Worm (Caenorhabditis elegans) whole organism, young adult: ENCODE measurements around the gene zipt-15.
A peak's percentile ranks its signal among the peaks of the same experiment; 100 is the strongest.

Experiments used
- B0019.2 ChIP-seq: fragments of 200-800 bp; sonication (Bioruptor generic); conservative IDR thresholded peaks from 2 replicates; pipeline ENCODE4 v1.3.6; 2022; ENCODE audit warnings: missing genetic modification reagents, missing genetic modification characterization, missing compliant biosample characterization
- B0336.3 ChIP-seq: fragments of 200-800 bp; sonication (Bioruptor generic); IDR thresholded peaks from 2 replicates; pipeline ENCODE4 v1.3.6; 2022; ENCODE audit warnings: missing genetic modification characterization, missing compliant biosample characterization
- C06A6.2 ChIP-seq: fragments of 200-800 bp; sonication (Bioruptor generic); conservative IDR thresholded peaks from 2 replicates; pipeline ENCODE4 v1.3.6; 2022; ENCODE audit warnings: missing genetic modification characterization, missing compliant biosample characterization
- D2030.7 ChIP-seq: fragments of 200-800 bp; sonication (Bioruptor generic); IDR thresholded peaks from 2 replicates; pipeline ENCODE4 v1.3.6; 2022; ENCODE audit warnings: missing genetic modification reagents, missing genetic modification characterization, missing compliant biosample characterization
- F10E7.11 ChIP-seq: sonication (generic microtip); optimal IDR thresholded peaks from 2 replicates; lab custom pipeline; 2017; ENCODE audit warnings: mild to moderate bottlenecking, missing genetic modification characterization, moderate library complexity, missing compliant biosample characterization
- F39B2.1 ChIP-seq: fragments of 200-800 bp; sonication (Bioruptor generic); IDR thresholded peaks from 2 replicates; pipeline ENCODE4 v1.3.6; 2022; ENCODE audit warnings: missing genetic modification reagents, missing genetic modification characterization, missing compliant biosample characterization
- F55B11.4 ChIP-seq: sonication (generic microtip); optimal IDR thresholded peaks from 2 replicates; lab custom pipeline; 2016; ENCODE audit warnings: missing compliant biosample characterization, missing genetic modification characterization, borderline replicate concordance; ENCODE audit not compliant: insufficient read depth
- F57C9.4 ChIP-seq: sonication (generic microtip); optimal IDR thresholded peaks from 2 replicates; lab custom pipeline; 2017; ENCODE audit warnings: mild to moderate bottlenecking, missing genetic modification characterization, missing compliant biosample characterization
- K11D2.4 ChIP-seq: fragments of 200-800 bp; sonication (Bioruptor generic); IDR thresholded peaks from 2 replicates; pipeline ENCODE4 v1.3.6; 2022; ENCODE audit warnings: missing genetic modification reagents, missing genetic modification characterization, missing compliant biosample characterization
- T07F8.4 ChIP-seq: sonication (generic microtip); optimal IDR thresholded peaks from 2 replicates; lab custom pipeline; 2016; ENCODE audit warnings: mild to moderate bottlenecking, missing genetic modification characterization, moderate library complexity, missing compliant biosample characterization
- T26A5.8 ChIP-seq: sonication (generic microtip); optimal IDR thresholded peaks from 2 replicates; lab custom pipeline; 2016; ENCODE audit warnings: missing genetic modification characterization, missing compliant biosample characterization
- Y95B8A.8 ChIP-seq: fragments of 200-800 bp; sonication (Bioruptor generic); IDR thresholded peaks from 2 replicates; pipeline ENCODE4 v1.3.6; 2022; ENCODE audit warnings: missing genetic modification reagents, missing genetic modification characterization, missing compliant biosample characterization
- ZK185.1 ChIP-seq: sonication (generic microtip); optimal IDR thresholded peaks from 2 replicates; lab custom pipeline; 2016; ENCODE audit warnings: mild to moderate bottlenecking, missing genetic modification characterization, missing compliant biosample characterization; ENCODE audit not compliant: poor library complexity, severe bottlenecking
- athp-1 ChIP-seq: sonication (generic microtip); optimal IDR thresholded peaks from 2 replicates; lab custom pipeline; 2017; ENCODE audit warnings: mild to moderate bottlenecking, missing genetic modification characterization, missing compliant biosample characterization
- ccch-3 ChIP-seq: fragments of 200-800 bp; sonication (Bioruptor generic); optimal IDR thresholded peaks from 2 replicates; lab custom pipeline; 2018; ENCODE audit warnings: mild to moderate bottlenecking, missing genetic modification characterization, missing compliant biosample characterization
- cebp-1 ChIP-seq, 2 experiments: fragments of 200-800 bp in 1 of 2; sonication (Bioruptor generic) in 1 of 2; sonication (generic microtip) in 1 of 2; IDR thresholded peaks in 1 of 2; optimal IDR thresholded peaks in 1 of 2; 2 replicates each; pipeline versions ENCODE4 v1.3.6 to Lab custom; 2017 to 2022; ENCODE audit warnings: missing compliant biosample characterization in 2 of 2, missing genetic modification characterization in 2 of 2, mild to moderate bottlenecking in 1 of 2, missing genetic modification reagents in 1 of 2, moderate library complexity in 1 of 2
- cebp-2 ChIP-seq: fragments of 200-800 bp; sonication (Bioruptor generic); IDR thresholded peaks from 2 replicates; pipeline ENCODE4 v1.3.6; 2022; ENCODE audit warnings: missing genetic modification characterization, missing compliant biosample characterization
- ceh-40 ChIP-seq: fragments of 200-800 bp; sonication (Bioruptor generic); IDR thresholded peaks from 2 replicates; pipeline ENCODE4 v1.3.6; 2022; ENCODE audit warnings: missing genetic modification characterization, missing compliant biosample characterization
- dpff-1 ChIP-seq: sonication (generic microtip); optimal IDR thresholded peaks from 2 replicates; lab custom pipeline; 2017; ENCODE audit warnings: mild to moderate bottlenecking, missing genetic modification characterization, missing compliant biosample characterization
- him-1 ChIP-seq: sonication (generic microtip); optimal IDR thresholded peaks from 2 replicates; lab custom pipeline; 2016; ENCODE audit warnings: missing genotype, missing genetic modification reagents, missing genetic modification characterization, missing compliant biosample characterization
- hlh-26 ChIP-seq: fragments of 200-800 bp; sonication (Bioruptor generic); conservative IDR thresholded peaks from 2 replicates; pipeline ENCODE4 v1.3.6; 2022; ENCODE audit warnings: missing genetic modification reagents, missing genetic modification characterization, missing compliant biosample characterization
- hsf-1 ChIP-seq: fragments of 200-800 bp; sonication (Bioruptor generic); IDR thresholded peaks from 2 replicates; pipeline ENCODE4 v1.3.6; 2022; ENCODE audit warnings: missing genetic modification reagents, missing genetic modification characterization, missing compliant biosample characterization
- let-607 ChIP-seq, 2 experiments: fragments of 200-800 bp in 1 of 2; sonication (Bioruptor generic) in 1 of 2; sonication (generic microtip) in 1 of 2; optimal IDR thresholded peaks; 2 replicates each; lab custom pipeline; 2016 to 2018; ENCODE audit warnings: mild to moderate bottlenecking in 2 of 2, missing compliant biosample characterization in 2 of 2, missing genetic modification characterization in 2 of 2, moderate library complexity in 2 of 2, missing genotype in 1 of 2
- lir-1 ChIP-seq: fragments of 200-800 bp; sonication (Bioruptor generic); conservative IDR thresholded peaks from 2 replicates; pipeline ENCODE4 v1.3.6; 2022; ENCODE audit warnings: missing genetic modification reagents, missing genetic modification characterization, missing compliant biosample characterization
- madf-3 ChIP-seq: fragments of 200-800 bp; sonication (Bioruptor generic); IDR thresholded peaks from 2 replicates; pipeline ENCODE4 v1.3.6; 2022; ENCODE audit warnings: missing genetic modification reagents, missing genetic modification characterization, missing compliant biosample characterization
- mes-4 ChIP-seq: sonication (generic microtip); optimal IDR thresholded peaks from 2 replicates; lab custom pipeline; 2016; ENCODE audit warnings: missing genotype, missing genetic modification characterization, missing compliant biosample characterization
- mxl-1 ChIP-seq: sonication (generic microtip); optimal IDR thresholded peaks from 2 replicates; lab custom pipeline; 2016; ENCODE audit warnings: missing genetic modification characterization, missing compliant biosample characterization
- nfya-2 ChIP-seq: fragments of 200-800 bp; sonication (Bioruptor generic); IDR thresholded peaks from 2 replicates; pipeline ENCODE4 v1.3.6; 2022; ENCODE audit warnings: missing genetic modification reagents, missing genetic modification characterization, missing compliant biosample characterization
- nhr-179 ChIP-seq: sonication (generic microtip); optimal IDR thresholded peaks from 2 replicates; lab custom pipeline; 2016; ENCODE audit warnings: mild to moderate bottlenecking, missing genetic modification characterization, missing compliant biosample characterization
- nhr-80 ChIP-seq: sonication (generic microtip); optimal IDR thresholded peaks from 2 replicates; lab custom pipeline; 2016; ENCODE audit warnings: missing genetic modification characterization, missing compliant biosample characterization
- nhr-90 ChIP-seq: sonication (generic microtip); optimal IDR thresholded peaks from 2 replicates; lab custom pipeline; 2016; ENCODE audit warnings: missing genotype, mild to moderate bottlenecking, missing genetic modification characterization, missing compliant biosample characterization
- pbrm-1 ChIP-seq: fragments of 200-800 bp; sonication (Bioruptor generic); IDR thresholded peaks from 2 replicates; pipeline ENCODE4 v1.3.6; 2022; ENCODE audit warnings: missing genetic modification reagents, missing genetic modification characterization, missing compliant biosample characterization
- rcor-1 ChIP-seq: fragments of 200-800 bp; sonication (Bioruptor generic); IDR thresholded peaks from 2 replicates; pipeline ENCODE4 v1.3.6; 2022; ENCODE audit warnings: missing genetic modification reagents, missing genetic modification characterization, missing compliant biosample characterization
- sea-2 ChIP-seq: fragments of 200-800 bp; sonication (Bioruptor generic); IDR thresholded peaks from 2 replicates; pipeline ENCODE4 v1.3.6; 2022; ENCODE audit warnings: missing genetic modification characterization, missing compliant biosample characterization
- snpc-1.3 ChIP-seq: sonication (generic microtip); optimal IDR thresholded peaks from 2 replicates; lab custom pipeline; 2017; ENCODE audit warnings: missing genetic modification characterization, mild to moderate bottlenecking, missing compliant biosample characterization, antibody characterized with exemption, moderate library complexity, missing genotype, missing genetic modification reagents; ENCODE audit not compliant: insufficient read depth
- somi-1 ChIP-seq: fragments of 200-800 bp; sonication (Bioruptor generic); optimal IDR thresholded peaks from 2 replicates; lab custom pipeline; 2018; ENCODE audit warnings: mild to moderate bottlenecking, missing genetic modification characterization, missing compliant biosample characterization
- tbp1 ChIP-seq: fragments of 200-800 bp; sonication (Bioruptor generic); optimal IDR thresholded peaks from 2 replicates; lab custom pipeline; 2018; ENCODE audit warnings: mild to moderate bottlenecking, missing genetic modification characterization, missing compliant biosample characterization
- unc-130 ChIP-seq: sonication (generic microtip); optimal IDR thresholded peaks from 2 replicates; lab custom pipeline; 2016; ENCODE audit warnings: missing genetic modification reagents, missing genetic modification characterization, missing compliant biosample characterization
- zfh-2 ChIP-seq: fragments of 200-800 bp; sonication (Bioruptor generic); conservative IDR thresholded peaks from 2 replicates; pipeline ENCODE4 v1.3.6; 2022; ENCODE audit warnings: missing genetic modification reagents, missing genetic modification characterization, missing compliant biosample characterization
- zim-3 ChIP-seq: sonication (generic microtip); optimal IDR thresholded peaks from 2 replicates; lab custom pipeline; 2017; ENCODE audit warnings: mild to moderate bottlenecking, missing genetic modification characterization, moderate library complexity, missing compliant biosample characterization
- ztf-22 ChIP-seq: fragments of 200-800 bp; sonication (Bioruptor generic); optimal IDR thresholded peaks from 2 replicates; lab custom pipeline; 2018; ENCODE audit warnings: mild to moderate bottlenecking, missing genetic modification characterization, moderate library complexity, missing compliant biosample characterization
- ztf-25 ChIP-seq: fragments of 200-800 bp; sonication (Bioruptor generic); IDR thresholded peaks from 2 replicates; pipeline ENCODE4 v1.3.6; 2022; ENCODE audit warnings: missing genetic modification reagents, missing genetic modification characterization, missing compliant biosample characterization
- ztf-28 ChIP-seq: fragments of 200-800 bp; sonication (Bioruptor generic); IDR thresholded peaks from 2 replicates; pipeline ENCODE4 v1.3.6; 2022; ENCODE audit warnings: missing genetic modification reagents, missing genetic modification characterization, missing compliant biosample characterization
- ztf-3 ChIP-seq: fragments of 200-800 bp; sonication (Bioruptor generic); optimal IDR thresholded peaks from 2 replicates; lab custom pipeline; 2018; ENCODE audit warnings: mild to moderate bottlenecking, missing genetic modification characterization, missing compliant biosample characterization

zipt-15 gene

DNA sequence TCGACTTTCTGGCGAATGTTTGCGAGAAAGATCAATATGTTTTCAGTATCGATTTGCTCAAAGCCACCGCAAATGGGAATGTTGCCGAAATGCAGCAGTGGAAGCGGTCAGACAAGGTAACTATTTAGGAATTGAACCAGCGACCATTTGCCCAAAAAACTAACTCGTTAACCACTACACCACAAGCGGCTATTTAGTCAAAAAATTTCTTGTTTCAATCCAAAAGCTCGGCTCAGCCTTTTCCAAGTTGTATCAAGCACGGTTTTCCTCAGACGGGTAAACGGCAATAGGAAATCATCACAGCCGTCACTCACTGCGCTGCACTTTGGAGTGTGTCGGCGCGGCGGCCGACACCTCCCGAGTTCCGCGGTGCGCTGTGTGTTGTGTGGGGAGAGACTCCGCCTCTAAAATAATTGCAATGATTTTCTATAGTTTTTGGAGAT is 42.1 kb upstream of the zipt-15 start (continued):
- peak; percentile 63 for TF ChIP-seq unc-130 (GFP tag; lab: Kevin White, UChicago)
- TF ChIP-seq let-607 (tag; optimal IDR thresholded peaks at IDR 0.05; lab: Kevin White, UChicago): peak; percentile 28 to 54
- no peak for TF ChIP-seq nhr-179
- no peak for TF ChIP-seq ccch-3
- TF ChIP-seq ceh-40 (GFP tag; lab: Robert Waterston, UW): no peak
- no peak for TF ChIP-seq sea-2 (GFP tag; lab: Robert Waterston, UW)
- peak; percentile 50 for TF ChIP-seq nhr-80 (tag; lab: Kevin White, UChicago)
- TF ChIP-seq ztf-3 (GFP tag; lab: Kevin White, UChicago): peak; percentile 58
- no peak for TF ChIP-seq F55B11.4 (tag; lab: Kevin White, UChicago)
- TF ChIP-seq dpff-1 (tag; lab: Kevin White, UChicago): no peak
- peak; percentile 94 for TF ChIP-seq Y95B8A.8
- TF ChIP-seq D2030.7: peak; percentile 100
- peak; percentile 49 for TF ChIP-seq mes-4 (tag; lab: Kevin White, UChicago)
- TF ChIP-seq F10E7.11 (tag; lab: Kevin White, UChicago): no peak
- TF ChIP-seq zim-3 (tag; lab: Kevin White, UChicago): peak; percentile 38
- TF ChIP-seq ztf-25: peak; percentile 74; the same call in 1 of the 2 replicates
- peak; percentile 84 for TF ChIP-seq tbp1 (GFP tag; lab: Kevin White, UChicago)
- TF ChIP-seq zfh-2 (GFP tag; lab: Robert Waterston, UW): peak; percentile 92
- TF ChIP-seq K11D2.4 (GFP tag; lab: Robert Waterston, UW): peak; percentile 59; the same call in 1 of the 2 replicates
- peak; percentile 54 for TF ChIP-seq somi-1 (GFP tag; lab: Kevin White, UChicago)
- TF ChIP-seq snpc-1.3 (tag; lab: Kevin White, UChicago): peak; percentile 97
- TF ChIP-seq B0019.2 (GFP tag; lab: Robert Waterston, UW): peak; percentile 62
- peak; percentile 63 for TF ChIP-seq T07F8.4
- TF ChIP-seq athp-1 (tag; lab: Kevin White, UChicago): peak; percentile 70
- peak; percentile 99 for TF ChIP-seq pbrm-1 (GFP tag; lab: Robert Waterston, UW)
- peak; percentile 97 for TF ChIP-seq him-1 (tag; lab: Kevin White, UChicago)
- TF ChIP-seq hsf-1 (GFP tag; lab: Robert Waterston, UW): peak; percentile 73; the same call in 1 of the 2 replicates
- TF ChIP-seq hlh-26 (GFP tag; lab: Robert Waterston, UW): no peak
- TF ChIP-seq T26A5.8 (tag; lab: Kevin White, UChicago): peak; percentile 66
- no peak for TF ChIP-seq ztf-22 (GFP tag; lab: Kevin White, UChicago)
- TF ChIP-seq nhr-90 (tag; lab: Kevin White, UChicago): peak; percentile 77

DNA sequence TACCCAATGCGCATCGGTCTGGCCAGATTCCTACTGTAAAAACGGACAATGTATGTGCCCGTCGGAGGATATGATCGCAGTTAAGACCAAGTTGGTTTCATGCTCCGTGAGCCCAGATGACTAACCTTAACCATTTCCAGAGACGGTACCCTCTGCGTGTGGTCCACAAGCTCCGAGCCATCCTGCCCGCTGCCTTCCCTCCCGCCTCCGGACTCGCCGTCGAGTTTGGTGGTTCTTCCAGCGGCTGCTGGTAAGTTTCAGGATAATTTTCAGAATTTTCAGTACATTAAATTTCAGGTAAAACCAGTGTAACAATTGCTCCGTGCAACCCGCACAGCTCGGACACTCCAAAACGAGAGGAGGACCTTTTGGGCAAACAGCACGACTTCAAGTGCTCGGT is 36.1 kb upstream of the zipt-15 start:
- TF ChIP-seq lir-1 (GFP tag; lab: Robert Waterston, UW): no peak
- peak; percentile 79 for TF ChIP-seq zfh-2 (GFP tag; lab: Robert Waterston, UW)

DNA sequence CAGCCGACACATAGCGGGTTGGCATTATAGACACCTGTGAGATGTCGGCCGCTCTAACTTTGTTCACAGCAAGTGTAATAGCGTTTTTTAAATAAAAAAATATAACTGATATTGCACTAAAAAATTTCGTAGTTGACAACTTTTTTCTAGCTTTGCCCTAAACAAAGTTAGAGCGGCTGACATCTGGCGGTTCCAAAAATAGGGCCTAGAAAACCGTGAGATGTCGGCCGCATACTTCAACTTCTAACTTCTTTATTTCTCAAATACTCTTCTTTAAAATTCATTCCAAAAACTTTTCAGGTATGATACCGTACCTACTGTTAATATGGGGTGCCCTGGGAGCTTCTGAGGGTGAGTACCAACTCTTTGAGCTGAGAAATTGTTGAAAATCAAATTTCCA is 33.9 kb upstream of the zipt-15 start, which contains the start of gene Y55F3BR.2:
Gene Y55F3BR.2, plus strand, starts transcription at position 301 of the 400 bp plus-strand sequence.
- TF ChIP-seq C06A6.2 (no peak), ztf-28 (GFP tag; lab: Robert Waterston, UW) (no peak)

DNA sequence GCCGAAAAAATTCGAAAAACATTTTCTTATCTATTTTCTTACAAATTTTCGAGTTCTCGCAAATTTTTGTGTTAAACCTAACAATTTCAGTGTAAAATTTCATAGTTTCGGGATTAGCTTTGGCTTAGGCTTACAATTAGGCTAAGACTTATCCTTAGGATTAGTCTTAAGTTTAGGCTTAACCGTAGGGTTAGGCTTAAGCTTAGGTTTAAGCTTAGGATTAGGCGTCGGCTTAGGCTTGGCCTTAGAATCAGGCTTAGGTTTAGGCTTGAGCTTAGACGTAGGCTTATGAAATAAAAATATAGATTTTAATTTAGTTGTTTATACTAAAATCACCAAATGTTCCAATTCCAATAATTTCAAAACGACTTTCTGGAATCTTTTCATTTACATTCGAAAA is 31.3 kb upstream of the zipt-15 start:
- no peak for TF ChIP-seq hsf-1 (GFP tag; lab: Robert Waterston, UW)
- TF ChIP-seq cebp-2 (GFP tag; lab: Robert Waterston, UW): no peak
- TF ChIP-seq let-607 (tag; optimal IDR thresholded peaks at IDR 0.05; lab: Kevin White, UChicago): no peak
- no peak for TF ChIP-seq hlh-26 (GFP tag; lab: Robert Waterston, UW)
- no peak for TF ChIP-seq ZK185.1 (tag; lab: Kevin White, UChicago)
- no peak for TF ChIP-seq rcor-1 (GFP tag; lab: Robert Waterston, UW)
- TF ChIP-seq cebp-1 (GFP tag; IDR thresholded peaks at IDR 0.05; lab: Robert Waterston, UW): no peak
- TF ChIP-seq cebp-1 (tag; optimal IDR thresholded peaks at IDR 0.05; lab: Kevin White, UChicago): no peak
- no peak for TF ChIP-seq F57C9.4 (tag; lab: Kevin White, UChicago)
- no peak for TF ChIP-seq madf-3 (GFP tag; lab: Robert Waterston, UW)
- no peak for TF ChIP-seq B0336.3 (GFP tag; lab: Robert Waterston, UW)
- no peak for TF ChIP-seq F39B2.1
- TF ChIP-seq mxl-1 (tag; lab: Kevin White, UChicago): no peak
- TF ChIP-seq nfya-2 (GFP tag; lab: Robert Waterston, UW): no peak
